Worm (Caenorhabditis elegans) whole organism, young adult: ENCODE data around the gene grl-27.
"Not testable (repeated sequence)": the region's sequence is repeated elsewhere in the genome, so short reads cannot be mapped to it uniquely, and the experiment has no call there.

Source experiments
- F57A8.1 ChIP-seq: fragments of 200-800 bp; sonication (Bioruptor generic); optimal IDR thresholded peaks from 2 replicates; lab custom pipeline; 2018; ENCODE audit warnings: mild to moderate bottlenecking, missing genetic modification characterization, moderate library complexity, missing compliant biosample characterization
- T07F8.4 ChIP-seq: sonication (generic microtip); optimal IDR thresholded peaks from 2 replicates; lab custom pipeline; 2016; ENCODE audit warnings: mild to moderate bottlenecking, missing genetic modification characterization, moderate library complexity, missing compliant biosample characterization
- Y56A3A.18 ChIP-seq: fragments of 200-800 bp; sonication (Bioruptor generic); IDR thresholded peaks from 2 replicates; pipeline ENCODE4 v1.3.6; 2022; ENCODE audit warnings: missing genetic modification reagents, missing genetic modification characterization, missing compliant biosample characterization
- Y95B8A.8 ChIP-seq: fragments of 200-800 bp; sonication (Bioruptor generic); IDR thresholded peaks from 2 replicates; pipeline ENCODE4 v1.3.6; 2022; ENCODE audit warnings: missing genetic modification reagents, missing genetic modification characterization, missing compliant biosample characterization
- aptf-2 ChIP-seq: fragments of 200-800 bp; sonication (Bioruptor generic); conservative IDR thresholded peaks from 2 replicates; pipeline ENCODE4 v1.3.6; 2022; ENCODE audit warnings: missing genetic modification reagents, missing genetic modification characterization, missing compliant biosample characterization
- athp-1 ChIP-seq: sonication (generic microtip); optimal IDR thresholded peaks from 2 replicates; lab custom pipeline; 2017; ENCODE audit warnings: mild to moderate bottlenecking, missing genetic modification characterization, missing compliant biosample characterization
- attf-3 ChIP-seq: fragments of 200-800 bp; sonication (Bioruptor generic); conservative IDR thresholded peaks from 2 replicates; pipeline ENCODE4 v1.3.6; 2022; ENCODE audit warnings: missing genetic modification reagents, missing genetic modification characterization, missing compliant biosample characterization
- attf-6 ChIP-seq: fragments of 200-800 bp; sonication (Bioruptor generic); IDR thresholded peaks from 2 replicates; pipeline ENCODE4 v1.3.6; 2022; ENCODE audit warnings: missing genetic modification reagents, missing genetic modification characterization, missing compliant biosample characterization
- ceh-79 ChIP-seq: sonication (generic microtip); optimal IDR thresholded peaks from 2 replicates; lab custom pipeline; 2017; ENCODE audit warnings: mild to moderate bottlenecking, missing genetic modification characterization, missing compliant biosample characterization
- chd-7 ChIP-seq: sonication (generic microtip); optimal IDR thresholded peaks from 2 replicates; lab custom pipeline; 2016; ENCODE audit warnings: mild to moderate bottlenecking, missing genetic modification characterization, moderate library complexity, missing compliant biosample characterization
- die-1 ChIP-seq: sonication (generic microtip); optimal IDR thresholded peaks from 2 replicates; lab custom pipeline; 2016; ENCODE audit warnings: missing genotype, mild to moderate bottlenecking, missing genetic modification characterization, missing compliant biosample characterization
- dpl-1 ChIP-seq: fragments of 150-350 bp; optimal IDR thresholded peaks from 2 replicates; lab custom pipeline; 2014; ENCODE audit warnings: missing biosample characterization, missing genetic modification reagents, missing genetic modification characterization
- egrh-3 ChIP-seq: fragments of 200-800 bp; sonication (Bioruptor generic); IDR thresholded peaks from 2 replicates; pipeline ENCODE4 v1.3.6; 2022; ENCODE audit warnings: missing genetic modification reagents, missing genetic modification characterization, missing compliant biosample characterization
- ets-4 ChIP-seq: fragments of 200-800 bp; sonication (Bioruptor generic); optimal IDR thresholded peaks from 2 replicates; lab custom pipeline; 2018; ENCODE audit warnings: mild to moderate bottlenecking, missing genetic modification characterization, missing compliant biosample characterization
- him-1 ChIP-seq: sonication (generic microtip); optimal IDR thresholded peaks from 2 replicates; lab custom pipeline; 2016; ENCODE audit warnings: missing genotype, missing genetic modification reagents, missing genetic modification characterization, missing compliant biosample characterization
- hlh-26 ChIP-seq: fragments of 200-800 bp; sonication (Bioruptor generic); conservative IDR thresholded peaks from 2 replicates; pipeline ENCODE4 v1.3.6; 2022; ENCODE audit warnings: missing genetic modification reagents, missing genetic modification characterization, missing compliant biosample characterization
- hrde-1 ChIP-seq: sonication (generic microtip); optimal IDR thresholded peaks from 2 replicates; lab custom pipeline; 2016; ENCODE audit warnings: missing genetic modification characterization, mild to moderate bottlenecking, missing compliant biosample characterization, moderate library complexity, missing genotype, missing genetic modification reagents, borderline replicate concordance
- let-607 ChIP-seq, 2 experiments: fragments of 200-800 bp in 1 of 2; sonication (Bioruptor generic) in 1 of 2; sonication (generic microtip) in 1 of 2; optimal IDR thresholded peaks; 2 replicates each; lab custom pipeline; 2016 to 2018; ENCODE audit warnings: mild to moderate bottlenecking in 2 of 2, missing compliant biosample characterization in 2 of 2, missing genetic modification characterization in 2 of 2, moderate library complexity in 2 of 2, missing genotype in 1 of 2
- lin-54 ChIP-seq: fragments of 200-800 bp; sonication (Bioruptor generic); optimal IDR thresholded peaks from 2 replicates; lab custom pipeline; 2018; ENCODE audit warnings: mild to moderate bottlenecking, missing genetic modification characterization, missing compliant biosample characterization
- lsy-27 ChIP-seq: sonication (generic microtip); optimal IDR thresholded peaks from 2 replicates; lab custom pipeline; 2017; ENCODE audit warnings: missing genetic modification characterization, mild to moderate bottlenecking, missing compliant biosample characterization, antibody characterized with exemption, missing genotype, borderline replicate concordance; ENCODE audit not compliant: insufficient read depth
- madf-10 ChIP-seq: sonication (generic microtip); optimal IDR thresholded peaks from 2 replicates; lab custom pipeline; 2016; ENCODE audit warnings: mild to moderate bottlenecking, missing genetic modification characterization, missing compliant biosample characterization
- mxl-1 ChIP-seq: sonication (generic microtip); optimal IDR thresholded peaks from 2 replicates; lab custom pipeline; 2016; ENCODE audit warnings: missing genetic modification characterization, missing compliant biosample characterization
- nfya-1 ChIP-seq: sonication (generic microtip); optimal IDR thresholded peaks from 2 replicates; lab custom pipeline; 2017; ENCODE audit warnings: antibody characterized with exemption, missing compliant biosample characterization, missing genetic modification characterization, borderline replicate concordance; ENCODE audit not compliant: insufficient read depth
- nhr-179 ChIP-seq: sonication (generic microtip); optimal IDR thresholded peaks from 2 replicates; lab custom pipeline; 2016; ENCODE audit warnings: mild to moderate bottlenecking, missing genetic modification characterization, missing compliant biosample characterization
- nhr-27 ChIP-seq: fragments of 200-800 bp; sonication (Bioruptor generic); optimal IDR thresholded peaks from 2 replicates; lab custom pipeline; 2018; ENCODE audit warnings: mild to moderate bottlenecking, missing genetic modification characterization, moderate library complexity, missing compliant biosample characterization
- nhr-80 ChIP-seq: sonication (generic microtip); optimal IDR thresholded peaks from 2 replicates; lab custom pipeline; 2016; ENCODE audit warnings: missing genetic modification characterization, missing compliant biosample characterization
- pha-4 ChIP-seq: fragments of 150-350 bp; sonication (generic microtip); optimal IDR thresholded peaks from 2 replicates; lab custom pipeline; 2014; ENCODE audit warnings: missing biosample characterization, missing genetic modification reagents, missing genetic modification characterization
- rec-8 ChIP-seq, 2 experiments: sonication (generic microtip); optimal IDR thresholded peaks; 2 replicates each; lab custom pipeline; 2016; ENCODE audit warnings: mild to moderate bottlenecking in 2 of 2, missing genetic modification characterization in 2 of 2, missing genetic modification reagents in 2 of 2, missing genotype in 2 of 2, missing biosample characterization in 1 of 2, missing compliant biosample characterization in 1 of 2, moderate library complexity in 1 of 2
- sdz-38 ChIP-seq: sonication (generic microtip); optimal IDR thresholded peaks from 2 replicates; lab custom pipeline; 2016; ENCODE audit warnings: missing genotype, missing genetic modification characterization, missing compliant biosample characterization
- sea-2 ChIP-seq: fragments of 200-800 bp; sonication (Bioruptor generic); IDR thresholded peaks from 2 replicates; pipeline ENCODE4 v1.3.6; 2022; ENCODE audit warnings: missing genetic modification characterization, missing compliant biosample characterization
- snpc-1.1 ChIP-seq: sonication (generic microtip); optimal IDR thresholded peaks from 2 replicates; lab custom pipeline; 2017; ENCODE audit warnings: missing genetic modification characterization, mild to moderate bottlenecking, missing compliant biosample characterization, antibody characterized with exemption, moderate library complexity, missing genotype, missing genetic modification reagents; ENCODE audit not compliant: insufficient read depth
- tbx-9 ChIP-seq: sonication (generic microtip); optimal IDR thresholded peaks from 2 replicates; lab custom pipeline; 2016; ENCODE audit warnings: borderline replicate concordance, missing genetic modification characterization, inconsistent platforms, missing compliant biosample characterization
- unc-62 ChIP-seq: fragments of 150-350 bp; optimal IDR thresholded peaks from 2 replicates; lab custom pipeline; 2014; ENCODE audit warnings: missing biosample characterization, missing genetic modification reagents, missing genetic modification characterization
- zim-3 ChIP-seq: sonication (generic microtip); optimal IDR thresholded peaks from 2 replicates; lab custom pipeline; 2017; ENCODE audit warnings: mild to moderate bottlenecking, missing genetic modification characterization, moderate library complexity, missing compliant biosample characterization
- ztf-22 ChIP-seq: fragments of 200-800 bp; sonication (Bioruptor generic); optimal IDR thresholded peaks from 2 replicates; lab custom pipeline; 2018; ENCODE audit warnings: mild to moderate bottlenecking, missing genetic modification characterization, moderate library complexity, missing compliant biosample characterization
- ztf-28 ChIP-seq: fragments of 200-800 bp; sonication (Bioruptor generic); IDR thresholded peaks from 2 replicates; pipeline ENCODE4 v1.3.6; 2022; ENCODE audit warnings: missing genetic modification reagents, missing genetic modification characterization, missing compliant biosample characterization
- ztf-3 ChIP-seq: fragments of 200-800 bp; sonication (Bioruptor generic); optimal IDR thresholded peaks from 2 replicates; lab custom pipeline; 2018; ENCODE audit warnings: mild to moderate bottlenecking, missing genetic modification characterization, missing compliant biosample characterization
- ztf-6 ChIP-seq: fragments of 200-800 bp; sonication (Bioruptor generic); IDR thresholded peaks from 2 replicates; pipeline ENCODE4 v1.3.6; 2022; ENCODE audit warnings: missing genetic modification reagents, missing genetic modification characterization, missing compliant biosample characterization

The grl-27 gene

DNA sequence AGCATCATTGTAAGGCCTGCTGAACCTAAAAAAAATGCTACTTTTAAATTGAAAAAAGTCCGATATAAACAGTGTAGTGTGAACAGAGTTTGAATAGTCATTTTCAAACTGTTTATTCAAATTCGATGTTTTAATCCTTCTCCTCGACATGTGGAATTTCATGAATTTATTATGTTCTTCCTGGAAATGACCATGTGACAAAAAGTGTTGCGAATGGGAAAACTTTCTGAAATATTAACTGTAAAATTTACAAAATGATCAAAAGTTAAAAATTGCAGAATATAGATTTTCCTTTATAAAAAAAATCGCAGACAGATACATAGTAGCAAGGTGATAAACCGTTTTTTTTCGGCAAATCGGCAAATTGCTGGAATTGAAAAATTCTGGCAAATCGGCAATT lies 29.7 kb upstream of the grl-27 start, which contains the start of gene T22F3.8:
Gene T22F3.8, minus strand, starts transcription at position 101 of the 400 bp plus-strand sequence.
- no peak for TF ChIP-seq him-1 (tag; lab: Kevin White, UChicago)
- no peak for TF ChIP-seq sea-2
- TF ChIP-seq madf-10, result no peak
- TF ChIP-seq F57A8.1 (GFP tag; lab: Kevin White, UChicago), result no peak
- no peak for TF ChIP-seq chd-7 (tag; lab: Kevin White, UChicago)
- TF ChIP-seq athp-1 (tag; lab: Kevin White, UChicago), result no peak
- no peak for TF ChIP-seq nfya-1 (tag; lab: Kevin White, UChicago)
- TF ChIP-seq ztf-28, result no peak
- TF ChIP-seq lin-54 (GFP tag; lab: Kevin White, UChicago), result no peak
- no peak for TF ChIP-seq T07F8.4 (tag; lab: Kevin White, UChicago)
- no peak for TF ChIP-seq hrde-1 (tag; lab: Kevin White, UChicago)
- no peak for TF ChIP-seq dpl-1 (GFP tag; lab: Kevin White, UChicago)

DNA sequence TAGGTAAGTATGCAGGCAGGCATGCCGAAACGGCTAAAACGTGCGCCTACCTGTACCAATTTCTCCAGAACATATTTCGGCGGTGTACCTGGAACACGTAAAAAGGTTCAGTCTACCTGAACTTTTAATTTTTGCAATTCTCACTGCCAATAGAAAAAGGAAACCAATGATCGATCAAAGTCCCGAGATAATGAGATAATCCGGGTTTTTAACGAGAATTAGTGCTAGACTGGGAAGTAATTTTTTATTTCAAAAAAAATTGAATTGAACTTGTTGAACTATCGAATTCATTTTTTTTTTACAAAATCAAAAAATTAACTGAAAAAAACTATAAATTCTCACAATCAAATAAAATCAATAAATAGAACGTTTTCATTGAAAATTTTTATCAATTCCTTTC lies 24.9 kb upstream of the grl-27 start, which contains the start of gene T22F3.7:
Gene T22F3.7, minus strand, starts transcription at position 101 of the 400 bp plus-strand sequence.
- no peak for TF ChIP-seq unc-62
- no peak for TF ChIP-seq Y56A3A.18 (GFP tag; lab: Robert Waterston, UW)
- no peak for TF ChIP-seq Y95B8A.8 (GFP tag; lab: Robert Waterston, UW)
- no peak for TF ChIP-seq egrh-3 (GFP tag; lab: Robert Waterston, UW)
- TF ChIP-seq zim-3 (tag; lab: Kevin White, UChicago), result no peak
- no peak for TF ChIP-seq madf-10
- no peak for TF ChIP-seq ztf-22 (GFP tag; lab: Kevin White, UChicago)
- no peak for TF ChIP-seq attf-3 (GFP tag; lab: Robert Waterston, UW)

DNA sequence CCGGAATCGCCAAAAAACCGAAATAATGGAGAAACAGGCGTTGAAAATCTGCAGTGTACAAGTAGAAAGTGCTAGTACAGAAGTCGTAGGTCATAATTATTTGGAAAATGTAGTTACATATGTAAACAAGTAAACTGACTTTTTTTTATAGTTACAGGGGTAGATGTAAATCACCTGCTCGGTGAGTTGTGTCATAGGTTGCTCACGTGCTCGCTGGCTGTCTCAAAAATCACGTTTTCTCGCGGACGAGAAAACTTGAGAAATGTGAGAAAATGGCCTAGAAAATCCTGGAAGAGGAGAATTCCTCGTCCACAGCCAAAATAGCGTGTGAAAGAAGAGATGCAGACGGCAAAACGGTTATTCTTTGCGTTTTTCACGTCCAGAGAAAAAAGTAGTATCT lies 21.4 kb upstream of the grl-27 start, which contains the start of gene srh-212:
Gene srh-212, minus strand, starts transcription at position 101 of the 400 bp plus-strand sequence.
- TF ChIP-seq ceh-79; rec-8 (tag; optimal IDR thresholded peaks at IDR 0.05; lab: Kevin White, UChicago); sea-2: not testable (repeated sequence)
- TF ChIP-seq, all 124 proteins: peak for 0; not testable (repeated sequence) for 124

DNA sequence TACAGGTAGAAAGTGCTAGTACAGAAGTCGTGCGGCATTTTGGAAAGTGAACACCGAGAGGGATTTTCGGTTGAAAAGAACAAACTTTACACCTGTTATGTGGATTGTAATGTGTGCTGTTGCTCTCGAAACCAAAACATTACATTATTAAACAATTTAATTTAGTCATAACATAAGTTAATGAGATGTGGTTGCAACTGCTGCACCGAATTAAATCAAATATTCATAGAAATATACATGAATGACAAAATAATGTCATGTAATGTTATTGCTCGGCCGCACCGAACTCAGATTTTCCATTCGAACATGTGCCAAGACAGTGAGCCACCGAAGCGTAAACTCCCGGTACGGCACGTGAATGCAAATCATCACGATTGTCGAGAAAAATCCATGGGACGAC lies 19.3 kb upstream of the grl-27 start, which contains the start of gene srh-213:
Gene srh-213, minus strand, starts transcription at position 101 of the 400 bp plus-strand sequence.
- TF ChIP-seq pha-4 (tag; lab: Kevin White, UChicago) (no peak), ets-4 (GFP tag; lab: Kevin White, UChicago) (no peak)

DNA sequence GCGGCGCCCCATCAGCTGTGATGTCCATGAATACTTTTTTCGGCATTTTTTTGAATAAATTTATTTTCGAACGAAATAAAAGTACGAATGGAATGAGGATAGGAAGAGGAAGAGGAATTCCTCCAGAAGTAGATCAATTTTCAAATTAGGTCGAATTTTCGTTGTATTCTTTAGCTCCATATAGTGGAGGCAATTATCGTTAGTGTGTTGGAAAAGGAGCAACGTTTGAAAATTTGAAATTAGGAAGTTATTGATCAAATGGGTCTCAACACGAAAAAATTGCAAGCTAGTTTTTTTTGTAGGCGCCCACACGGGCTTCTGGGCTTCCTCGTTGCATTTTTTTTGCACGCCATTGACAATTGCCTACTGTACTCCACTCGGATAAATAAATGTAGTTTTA lies 16.4 kb upstream of the grl-27 start, which contains the start of gene T22F3.12:
Gene T22F3.12, minus strand, starts transcription at position 101 of the 400 bp plus-strand sequence.
- TF ChIP-seq lsy-27 (tag; lab: Kevin White, UChicago), result no peak
- TF ChIP-seq pha-4 (tag; lab: Kevin White, UChicago), result no peak
- no peak for TF ChIP-seq aptf-2 (GFP tag; lab: Robert Waterston, UW)
- TF ChIP-seq ets-4 (GFP tag; lab: Kevin White, UChicago), result no peak
- TF ChIP-seq die-1 (tag; lab: Kevin White, UChicago), result no peak

DNA sequence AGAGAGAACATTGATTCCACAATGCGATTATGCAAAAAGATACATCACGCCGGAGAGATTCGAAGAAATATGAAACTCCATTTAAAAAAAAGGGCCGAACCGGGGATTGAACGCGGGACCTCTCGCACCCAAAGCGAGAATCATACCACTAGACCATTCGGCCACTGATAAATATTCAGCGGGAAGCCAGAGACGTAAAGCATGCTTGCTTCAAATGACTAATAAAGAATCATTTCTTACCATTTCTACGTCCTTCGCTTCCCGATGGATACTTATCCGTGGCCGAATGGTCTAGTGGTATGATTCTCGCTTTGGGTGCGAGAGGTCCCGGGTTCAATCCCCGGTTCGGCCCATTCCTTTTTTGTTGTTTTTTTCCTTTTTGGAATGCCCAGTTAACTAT lies 12.6 kb upstream of the grl-27 start:
- TF ChIP-seq nhr-80 (no peak), mxl-1 (tag; lab: Kevin White, UChicago) (no peak), chd-7 (tag; lab: Kevin White, UChicago) (no peak), nhr-27 (tag; lab: Kevin White, UChicago) (no peak), hlh-26 (no peak), F57A8.1 (GFP tag; lab: Kevin White, UChicago) (no peak), let-607 (tag; optimal IDR thresholded peaks at IDR 0.05; lab: Kevin White, UChicago) (no peak), snpc-1.1 (tag; lab: Kevin White, UChicago) (no peak), sdz-38 (tag; lab: Kevin White, UChicago) (no peak), ztf-6 (no peak), tbx-9 (tag; lab: Kevin White, UChicago) (no peak), ztf-3 (GFP tag; lab: Kevin White, UChicago) (no peak), attf-6 (no peak), nhr-179 (tag; lab: Kevin White, UChicago) (no peak), unc-62 (no peak)
